Fruit fly (Drosophila melanogaster) whole organism, embryonic: ENCODE measurements around the gene Bace.

Source experiments
- B-H2 ChIP-seq: fragments of 200-800 bp; sonication (Bioruptor generic); optimal IDR thresholded peaks from 2 replicates; lab custom pipeline; 2018; ENCODE audit warnings: missing biosample characterization, mild to moderate bottlenecking, missing genetic modification characterization
- Blimp-1 ChIP-seq: fragments of 200-800 bp; sonication (Bioruptor generic); optimal IDR thresholded peaks from 3 replicates; lab custom pipeline; 2018; ENCODE audit warnings: missing biosample characterization, missing genetic modification characterization, mild to moderate bottlenecking, moderate library complexity, missing genetic modification reagents
- CG10366 ChIP-seq: fragments of 200-800 bp; sonication (Bioruptor generic); IDR thresholded peaks from 2 replicates; pipeline ENCODE4 v1.3.6; 2022; ENCODE audit warnings: missing biosample characterization, missing genetic modification characterization
- CG12769 ChIP-seq: fragments of 200-800 bp; sonication (Bioruptor generic); optimal IDR thresholded peaks from 2 replicates; lab custom pipeline; 2019; ENCODE audit warnings: missing biosample characterization, mild to moderate bottlenecking, missing genetic modification characterization, moderate library complexity
- CG13296 ChIP-seq: fragments of 200-800 bp; sonication (Bioruptor generic); optimal IDR thresholded peaks from 3 replicates; lab custom pipeline; 2018; ENCODE audit warnings: missing biosample characterization, mild to moderate bottlenecking, missing genetic modification characterization
- CG14050 ChIP-seq: fragments of 200-800 bp; sonication (Bioruptor generic); IDR thresholded peaks from 3 replicates; pipeline ENCODE4 v1.3.6; 2022; ENCODE audit warnings: missing biosample characterization, missing genetic modification characterization
- CG16779 ChIP-seq: fragments of 200-800 bp; sonication (Bioruptor generic); IDR thresholded peaks from 2 replicates; pipeline ENCODE4 v1.3.6; 2022; ENCODE audit warnings: missing biosample characterization, missing genetic modification characterization
- CG17359 ChIP-seq: fragments of 200-800 bp; sonication (Bioruptor generic); optimal IDR thresholded peaks from 3 replicates; lab custom pipeline; 2018; ENCODE audit warnings: missing biosample characterization, mild to moderate bottlenecking, missing genetic modification characterization, moderate library complexity
- CG2129 ChIP-seq: fragments of 200-800 bp; sonication (Bioruptor generic); IDR thresholded peaks from 2 replicates; pipeline ENCODE4 v1.3.6; 2022; ENCODE audit warnings: missing biosample characterization, missing genetic modification characterization; ENCODE audit not compliant: partially characterized antibody
- CG31441 ChIP-seq: fragments of 200-800 bp; sonication (Bioruptor generic); IDR thresholded peaks from 2 replicates; pipeline ENCODE4 v1.3.6; 2022; ENCODE audit warnings: missing biosample characterization, missing genetic modification characterization
- CG33213 ChIP-seq: fragments of 200-800 bp; sonication (Bioruptor generic); optimal IDR thresholded peaks from 3 replicates; lab custom pipeline; 2016; ENCODE audit warnings: missing biosample characterization, missing genetic modification characterization
- CG33557 ChIP-seq: fragments of 200-800 bp; sonication (Bioruptor generic); optimal IDR thresholded peaks from 2 replicates; lab custom pipeline; 2019; ENCODE audit warnings: missing biosample characterization, mild to moderate bottlenecking, missing genetic modification characterization, moderate library complexity
- CG5953 ChIP-seq: fragments of 200-800 bp; sonication (Bioruptor generic); IDR thresholded peaks from 2 replicates; pipeline ENCODE4 v1.3.6; 2022; ENCODE audit warnings: missing biosample characterization, missing genetic modification characterization
- CG6654 ChIP-seq: fragments of 200-800 bp; sonication (Bioruptor generic); optimal IDR thresholded peaks from 2 replicates; lab custom pipeline; 2017; ENCODE audit warnings: missing biosample characterization, mild to moderate bottlenecking, missing genetic modification characterization
- CG8924 ChIP-seq: fragments of 200-800 bp; optimal IDR thresholded peaks from 3 replicates; lab custom pipeline; 2019; ENCODE audit warnings: missing biosample characterization, mild to moderate bottlenecking, missing genetic modification characterization, moderate library complexity
- CG9609 ChIP-seq: fragments of 200-800 bp; sonication (Bioruptor generic); optimal IDR thresholded peaks from 3 replicates; lab custom pipeline; 2016; ENCODE audit warnings: missing biosample characterization, missing genetic modification characterization
- CG9727 ChIP-seq: fragments of 200-800 bp; sonication (Bioruptor generic); optimal IDR thresholded peaks from 3 replicates; lab custom pipeline; 2017; ENCODE audit warnings: missing biosample characterization, mild to moderate bottlenecking, missing genetic modification characterization
- CG9876 ChIP-seq: fragments of 200-800 bp; sonication (Bioruptor generic); optimal IDR thresholded peaks from 2 replicates; lab custom pipeline; 2016; ENCODE audit warnings: missing biosample characterization, missing genetic modification characterization
- CkIIα-i1 ChIP-seq: fragments of 200-800 bp; sonication (Bioruptor generic); IDR thresholded peaks from 2 replicates; pipeline ENCODE4 v1.3.6; 2022; ENCODE audit warnings: missing biosample characterization, missing genetic modification characterization
- Dip2 ChIP-seq: fragments of 200-800 bp; sonication (Bioruptor generic); IDR thresholded peaks from 2 replicates; pipeline ENCODE4 v1.3.6; 2022; ENCODE audit warnings: missing biosample characterization, missing genetic modification characterization
- E2f2 ChIP-seq: fragments of 200-800 bp; sonication (Bioruptor generic); IDR thresholded peaks from 2 replicates; pipeline ENCODE4 v1.3.6; 2022; ENCODE audit warnings: missing biosample characterization, missing genetic modification characterization
- Gug ChIP-seq: fragments of 200-800 bp; sonication (Bioruptor generic); IDR thresholded peaks from 4 replicates; pipeline ENCODE4 v1.3.6; 2022; ENCODE audit warnings: missing biosample characterization, missing genetic modification characterization
- H2.0 ChIP-seq: fragments of 200-800 bp; sonication (Bioruptor generic); IDR thresholded peaks from 2 replicates; pipeline ENCODE4 v1.3.6; 2022; ENCODE audit warnings: missing biosample characterization, missing genetic modification characterization
- Hr3 ChIP-seq: fragments of 200-800 bp; sonication (Bioruptor generic); optimal IDR thresholded peaks from 3 replicates; lab custom pipeline; 2016; ENCODE audit warnings: missing biosample characterization, missing genetic modification characterization
- Hr51 ChIP-seq, 2 experiments: fragments of 200-800 bp; sonication (Bioruptor generic); optimal IDR thresholded peaks; 2 replicates in 1 of 2; 3 replicates in 1 of 2; lab custom pipeline; 2016 to 2018; ENCODE audit warnings: missing biosample characterization in 2 of 2, missing genetic modification characterization in 2 of 2, mild to moderate bottlenecking in 1 of 2, moderate library complexity in 1 of 2
- NC2α ChIP-seq: fragments of 200-800 bp; sonication (Bioruptor generic); optimal IDR thresholded peaks from 2 replicates; lab custom pipeline; 2016; ENCODE audit warnings: missing biosample characterization, missing genetic modification characterization
- NC2β ChIP-seq: fragments of 200-800 bp; sonication (Bioruptor generic); optimal IDR thresholded peaks from 2 replicates; lab custom pipeline; 2016; ENCODE audit warnings: missing biosample characterization, missing genetic modification characterization
- NK7.1 ChIP-seq: fragments of 200-800 bp; sonication (Bioruptor generic); optimal IDR thresholded peaks from 3 replicates; lab custom pipeline; 2016; ENCODE audit warnings: missing biosample characterization, missing genetic modification characterization
- Nf-YB ChIP-seq: fragments of 200-800 bp; sonication (Bioruptor generic); optimal IDR thresholded peaks from 3 replicates; lab custom pipeline; 2019; ENCODE audit warnings: missing biosample characterization, mild to moderate bottlenecking, missing genetic modification characterization, moderate library complexity
- Sry-δ ChIP-seq: fragments of 200-800 bp; sonication (Bioruptor generic); optimal IDR thresholded peaks from 2 replicates; lab custom pipeline; 2016; ENCODE audit warnings: missing biosample characterization, missing genetic modification characterization
- ato ChIP-seq: fragments of 200-800 bp; sonication (Bioruptor generic); IDR thresholded peaks from 2 replicates; pipeline ENCODE4 v1.3.6; 2022; ENCODE audit warnings: missing biosample characterization, missing genetic modification characterization; ENCODE audit not compliant: partially characterized antibody
- bab2 ChIP-seq: fragments of 200-800 bp; sonication (Bioruptor generic); optimal IDR thresholded peaks from 2 replicates; lab custom pipeline; 2016; ENCODE audit warnings: missing biosample characterization, missing genetic modification characterization
- caup ChIP-seq: fragments of 200-800 bp; sonication (Bioruptor generic); optimal IDR thresholded peaks from 3 replicates; lab custom pipeline; 2017; ENCODE audit warnings: missing biosample characterization, mild to moderate bottlenecking, missing genetic modification characterization, moderate library complexity; ENCODE audit not compliant: severe bottlenecking
- fru ChIP-seq: fragments of >200 bp; optimal IDR thresholded peaks from 2 replicates; lab custom pipeline; 2017
- gfzf ChIP-seq: fragments of 200-800 bp; sonication (Bioruptor generic); optimal IDR thresholded peaks from 2 replicates; lab custom pipeline; 2016; ENCODE audit warnings: missing biosample characterization, mild to moderate bottlenecking, missing genetic modification characterization, moderate library complexity
- grn ChIP-seq: fragments of 200-800 bp; sonication (Bioruptor generic); optimal IDR thresholded peaks from 3 replicates; lab custom pipeline; 2017; ENCODE audit warnings: missing biosample characterization, missing genetic modification characterization
- insv ChIP-seq, 2 experiments: fragments of 200-800 bp; sonication (Bioruptor generic); optimal IDR thresholded peaks; 3 replicates each; lab custom pipeline; 2016 to 2018; ENCODE audit warnings: missing biosample characterization in 2 of 2, missing genetic modification characterization in 2 of 2
- lmd ChIP-seq: fragments of 200-800 bp; sonication (Bioruptor generic); IDR thresholded peaks from 2 replicates; pipeline ENCODE4 v1.3.6; 2022; ENCODE audit warnings: missing biosample characterization, missing genetic modification characterization
- mirr ChIP-seq: fragments of 200-800 bp; sonication (Bioruptor generic); optimal IDR thresholded peaks from 3 replicates; lab custom pipeline; 2018; ENCODE audit warnings: missing biosample characterization, mild to moderate bottlenecking, missing genetic modification characterization
- nerfin-1 ChIP-seq: fragments of 200-800 bp; sonication (Bioruptor generic); optimal IDR thresholded peaks from 3 replicates; lab custom pipeline; 2019; ENCODE audit warnings: missing biosample characterization, mild to moderate bottlenecking, missing genetic modification characterization, moderate library complexity
- nerfin-2 ChIP-seq: fragments of 200-800 bp; sonication (Bioruptor generic); IDR thresholded peaks from 2 replicates; pipeline ENCODE4 v1.3.6; 2022; ENCODE audit warnings: missing biosample characterization, missing genetic modification characterization; ENCODE audit not compliant: partially characterized antibody
- pb ChIP-seq: fragments of 200-800 bp; sonication (Bioruptor generic); optimal IDR thresholded peaks from 3 replicates; lab custom pipeline; 2016; ENCODE audit warnings: missing biosample characterization, missing genetic modification characterization
- pnt ChIP-seq: fragments of 200-800 bp; sonication (Bioruptor generic); optimal IDR thresholded peaks from 3 replicates; lab custom pipeline; 2016; ENCODE audit warnings: missing biosample characterization, missing genetic modification characterization
- rib ChIP-seq: fragments of 200-800 bp; sonication (Bioruptor generic); IDR thresholded peaks from 2 replicates; pipeline ENCODE4 v1.3.6; 2022; ENCODE audit warnings: missing biosample characterization, missing genetic modification characterization
- salm ChIP-seq: fragments of 200-800 bp; sonication (Bioruptor generic); optimal IDR thresholded peaks from 2 replicates; lab custom pipeline; 2018; ENCODE audit warnings: missing biosample characterization, mild to moderate bottlenecking, missing genetic modification characterization
- shn ChIP-seq: fragments of 200-800 bp; sonication (Bioruptor generic); optimal IDR thresholded peaks from 3 replicates; lab custom pipeline; 2016; ENCODE audit warnings: missing biosample characterization, missing genetic modification characterization
- slbo ChIP-seq: fragments of 200-800 bp; sonication (Bioruptor generic); IDR thresholded peaks from 2 replicates; pipeline ENCODE4 v1.3.6; 2022; ENCODE audit warnings: missing biosample characterization, missing genetic modification characterization
- tap ChIP-seq: fragments of 200-800 bp; optimal IDR thresholded peaks from 3 replicates; lab custom pipeline; 2019; ENCODE audit warnings: missing biosample characterization, mild to moderate bottlenecking, missing genetic modification characterization, moderate library complexity
- toy ChIP-seq: fragments of 200-800 bp; sonication (Bioruptor generic); IDR thresholded peaks from 2 replicates; pipeline ENCODE4 v1.3.6; 2022; ENCODE audit warnings: missing biosample characterization, missing genetic modification characterization
- vvl ChIP-seq: fragments of 200-800 bp; sonication (Bioruptor generic); IDR thresholded peaks from 2 replicates; pipeline ENCODE4 v1.3.6; 2022; ENCODE audit warnings: missing biosample characterization, missing genetic modification characterization
- wdn ChIP-seq: fragments of 200-800 bp; sonication (Bioruptor generic); IDR thresholded peaks from 2 replicates; pipeline ENCODE4 v1.3.6; 2022; ENCODE audit warnings: missing biosample characterization, missing genetic modification characterization
- zfh1 ChIP-seq: fragments of 200-800 bp; sonication (Bioruptor generic); IDR thresholded peaks from 3 replicates; pipeline ENCODE4 v1.3.6; 2022; ENCODE audit warnings: missing biosample characterization, missing genetic modification characterization

Bace gene

dm6 chr2L:8517256-8517694, 21.2 kb upstream of the Bace start, which contains the start of the genes mRpL51 and Uba4 (continued):
- peak; percentile 41; the same call in 1 of the 2 replicates for TF ChIP-seq nerfin-2 (GFP tag; lab: Robert Waterston, UW)
- TF ChIP-seq Hr51 (GFP tag; optimal IDR thresholded peaks at IDR 0.05; lab: Kevin White, UChicago): peak in 1 of 2 experiments; percentile 10
- no peak for TF ChIP-seq CG6654 (GFP tag; lab: Kevin White, UChicago)
- TF ChIP-seq tap (tag; lab: Kevin White, UChicago): no peak
- no peak for TF ChIP-seq CG17359 (tag; lab: Kevin White, UChicago)
- peak; percentile 1 for TF ChIP-seq Hr3 (GFP tag; lab: Kevin White, UChicago)
- TF ChIP-seq CG12769 (tag; lab: Kevin White, UChicago): no peak
- peak; percentile 9 for TF ChIP-seq pnt (GFP tag; lab: Kevin White, UChicago)
- no peak for TF ChIP-seq CG5953
- no peak for TF ChIP-seq zfh1
- no peak for TF ChIP-seq rib (GFP tag; lab: Robert Waterston, UW)
- TF ChIP-seq fru (lab: Kevin White, UChicago): no peak
- no peak for TF ChIP-seq caup (GFP tag; lab: Kevin White, UChicago)
- TF ChIP-seq CG10366 (GFP tag; lab: Robert Waterston, UW): no peak
- TF ChIP-seq shn (GFP tag; lab: Kevin White, UChicago): no peak
- TF ChIP-seq NC2α: no peak
- peak; percentile 39 for TF ChIP-seq NC2β
- TF ChIP-seq CG16779 (GFP tag; lab: Robert Waterston, UW): no peak
- no peak for TF ChIP-seq lmd (GFP tag; lab: Robert Waterston, UW)
- TF ChIP-seq mirr (GFP tag; lab: Kevin White, UChicago): peak; percentile 56
- no peak for TF ChIP-seq Gug (GFP tag; lab: Robert Waterston, UW)
- TF ChIP-seq CG9727 (GFP tag; lab: Kevin White, UChicago): peak; percentile 20
- no peak for TF ChIP-seq grn (GFP tag; lab: Kevin White, UChicago)
- TF ChIP-seq E2f2 (GFP tag; lab: Robert Waterston, UW): peak; percentile 69
- TF ChIP-seq H2.0 (GFP tag; lab: Robert Waterston, UW): no peak
- peak; percentile 74 for TF ChIP-seq Sry-δ (GFP tag; lab: Kevin White, UChicago)
- peak; percentile 40 for TF ChIP-seq CG9609 (GFP tag; lab: Kevin White, UChicago)
- no peak for TF ChIP-seq ato (GFP tag; lab: Robert Waterston, UW)
- TF ChIP-seq CG2129 (GFP tag; lab: Robert Waterston, UW): peak; percentile 11; the same call in 1 of the 2 replicates
- TF ChIP-seq CG8924: peak; percentile 9
- TF ChIP-seq CG14050 (GFP tag; lab: Robert Waterston, UW): no peak
- no peak for TF ChIP-seq CkIIα-i1 (GFP tag; lab: Robert Waterston, UW)
- TF ChIP-seq wdn (GFP tag; lab: Robert Waterston, UW): no peak
- TF ChIP-seq CG9876: no peak
- TF ChIP-seq Dip2 (GFP tag; lab: Robert Waterston, UW): no peak
- TF ChIP-seq toy (GFP tag; lab: Robert Waterston, UW): no peak
- TF ChIP-seq NK7.1 (GFP tag; lab: Kevin White, UChicago): no peak
- peak; percentile 24 for TF ChIP-seq Blimp-1 (GFP tag; lab: Kevin White, UChicago)
- TF ChIP-seq slbo (GFP tag; lab: Robert Waterston, UW): no peak
- TF ChIP-seq insv (GFP tag; optimal IDR thresholded peaks at IDR 0.05; lab: Kevin White, UChicago): no peak
- peak; percentile 39 for TF ChIP-seq B-H2
- no peak for TF ChIP-seq salm (tag; lab: Kevin White, UChicago)
- peak; percentile 9 for TF ChIP-seq CG13296 (GFP tag; lab: Kevin White, UChicago)
- peak; percentile 26 for TF ChIP-seq gfzf (GFP tag; lab: Kevin White, UChicago)
- TF ChIP-seq CG33213: peak; percentile 28
- TF ChIP-seq CG31441 (GFP tag; lab: Robert Waterston, UW): 0 out of 2 replicates have a peak, but pooled peaks have one; percentile 28
- no peak for TF ChIP-seq Nf-YB (GFP tag; lab: Kevin White, UChicago)
- peak; percentile 79 for TF ChIP-seq nerfin-1 (tag; lab: Kevin White, UChicago)
- peak; percentile 51 for TF ChIP-seq bab2 (GFP tag; lab: Kevin White, UChicago)
- TF ChIP-seq CG33557: no peak
- no peak; the same call in 1 of the 2 replicates for TF ChIP-seq vvl (GFP tag; lab: Robert Waterston, UW)
- TF ChIP-seq pb (GFP tag; lab: Kevin White, UChicago): no peak
